Worm (Caenorhabditis elegans) whole organism, L2 larva: Measurements from ENCODE around the gene F45G2.7.
A peak's percentile ranks its signal among the peaks of the same experiment; 100 is the strongest.

Experiments
- mab-5 ChIP-seq: fragments of 150-350 bp; optimal IDR thresholded peaks from 2 replicates; lab custom pipeline; 2014; ENCODE audit warnings: missing biosample characterization, missing genetic modification characterization
- unc-55 ChIP-seq: fragments of 150-350 bp; sonication (generic microtip); optimal IDR thresholded peaks from 3 replicates; lab custom pipeline; 2014; ENCODE audit warnings: missing biosample characterization, missing genetic modification reagents, missing genetic modification characterization

Gene F45G2.7

DNA sequence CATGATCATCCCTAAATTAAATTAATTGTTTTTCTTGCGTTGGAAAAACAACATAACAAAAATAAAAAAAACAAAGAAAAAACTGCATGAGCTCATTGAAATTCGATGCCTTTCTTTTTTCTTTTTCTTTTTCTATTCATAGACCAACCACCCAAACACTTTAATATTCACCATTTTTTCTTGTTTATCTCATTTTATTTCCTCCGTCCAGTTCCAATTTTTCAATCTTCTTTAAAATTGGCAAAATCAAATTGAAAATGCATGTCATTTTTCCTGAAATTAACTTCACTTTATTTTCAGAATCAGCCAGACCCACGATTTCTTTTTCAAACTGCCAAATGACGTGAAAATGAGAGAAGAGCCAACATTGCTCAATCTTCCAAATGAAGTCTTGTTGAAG lies 48.5 kb downstream of the F45G2.7 start, which contains the start of gene T03F6.4:
T03F6.4 (plus strand) TSS at position 301 of the 400 bp plus-strand sequence.
- TF ChIP-seq unc-55 (GFP tag; lab: Kevin White, UChicago): peak; percentile 32
- TF ChIP-seq mab-5 (tag; lab: Kevin White, UChicago): no peak
